Worm (Caenorhabditis elegans) whole organism, L2 larva: Measurements from ENCODE around the gene B0416.11.

Source experiments
- ceh-16 ChIP-seq: fragments of 150-350 bp; optimal IDR thresholded peaks from 2 replicates; lab custom pipeline; 2014; ENCODE audit warnings: missing biosample characterization, missing genetic modification characterization
- egl-27 ChIP-seq: sonication (generic microtip); optimal IDR thresholded peaks from 3 replicates; lab custom pipeline; 2017; ENCODE audit warnings: missing biosample characterization, missing genetic modification reagents, missing genetic modification characterization
- fos-1 ChIP-seq: fragments of 150-350 bp; optimal IDR thresholded peaks from 2 replicates; lab custom pipeline; 2014; ENCODE audit warnings: missing biosample characterization, missing genetic modification characterization
- lin-11 ChIP-seq: fragments of 150-350 bp; sonication (generic microtip); optimal IDR thresholded peaks from 2 replicates; lab custom pipeline; 2014; ENCODE audit warnings: missing biosample characterization, missing genetic modification characterization, inconsistent platforms, mixed read lengths
- lin-39 ChIP-seq: fragments of 150-350 bp; optimal IDR thresholded peaks from 2 replicates; lab custom pipeline; 2014; ENCODE audit warnings: missing biosample characterization, missing genetic modification reagents, missing genetic modification characterization
- snpc-4 ChIP-seq: fragments of 150-350 bp; optimal IDR thresholded peaks from 2 replicates; lab custom pipeline; 2014; ENCODE audit warnings: missing biosample characterization, missing genetic modification characterization

DNA sequence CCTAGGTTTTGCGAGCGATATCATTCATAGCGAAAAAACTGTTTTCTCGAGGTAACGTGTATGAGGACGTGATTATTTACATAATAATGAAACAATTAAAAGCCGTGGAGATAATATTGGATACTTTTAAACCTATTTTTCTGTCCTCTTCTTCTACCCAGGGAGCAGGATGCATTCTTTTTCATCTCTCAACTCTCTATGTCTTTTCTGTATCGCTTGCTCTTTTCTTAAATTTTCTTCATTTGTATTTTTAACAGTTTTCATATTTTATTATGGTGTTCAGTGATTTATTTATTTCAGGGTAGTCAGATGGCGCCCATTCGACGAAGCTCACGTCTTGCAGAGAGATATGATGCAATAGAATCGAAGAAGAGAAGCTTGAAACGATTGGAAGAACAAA lies 4.3 kb downstream of the B0416.11 start, which contains the start of gene B0416.4:
- TF ChIP-seq egl-27 = no peak
- TF ChIP-seq lin-39 = no peak
- no peak for TF ChIP-seq snpc-4
- no peak for TF ChIP-seq ceh-16
- no peak for TF ChIP-seq lin-11 (tag; lab: Kevin White, UChicago)
- TF ChIP-seq fos-1 (tag; lab: Kevin White, UChicago) = no peak
